Fruit fly (Drosophila melanogaster): Measurements from ENCODE around the gene GstT3.
A peak's percentile ranks its signal among the peaks of the same experiment; 100 is the strongest.

The GstT3 gene

DNA sequence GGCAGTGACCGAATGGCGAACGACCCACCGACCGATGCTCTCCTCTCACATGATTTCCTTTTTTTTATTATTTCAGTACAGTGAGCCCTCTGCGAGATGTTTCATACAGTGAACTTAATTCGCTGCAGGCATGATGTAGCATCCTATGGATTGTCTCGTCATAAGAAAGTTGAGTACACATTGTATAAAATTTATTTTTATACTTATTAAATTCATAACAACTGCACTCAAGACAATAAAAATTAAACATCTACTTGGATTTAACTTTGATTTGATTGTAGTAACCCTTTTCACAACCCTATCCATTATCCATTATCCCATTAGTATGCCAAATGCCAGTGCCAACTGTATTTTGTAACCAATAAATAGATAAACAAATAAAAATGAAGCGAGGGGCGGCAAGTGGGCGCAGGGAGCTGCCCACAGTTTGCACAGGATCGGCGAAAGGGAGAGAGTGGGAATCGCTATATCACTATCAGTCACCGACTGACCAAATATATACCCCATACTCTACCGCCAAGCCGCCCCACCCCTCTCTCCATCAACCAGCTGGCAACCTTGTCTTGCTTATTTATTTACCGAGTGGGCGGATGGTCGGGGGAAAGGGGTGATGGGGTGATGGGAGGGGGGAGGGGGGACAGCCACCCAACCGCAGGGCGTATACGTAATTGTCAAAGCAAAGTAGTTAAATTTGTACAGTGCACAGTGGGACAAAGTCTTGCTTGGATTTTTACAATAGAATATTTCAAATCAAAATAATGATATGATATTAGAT is 15.7 kb downstream of the GstT3 start (continued):
- TF ChIP-seq Ets96B (tag; optimal IDR thresholded peaks at IDR 0.05) (peak; percentile 60), CG4318 (GFP tag; optimal IDR thresholded peaks at IDR 0.05) (peak; percentile 34), CG32006 (GFP tag; optimal IDR thresholded peaks at IDR 0.05) (peak; percentile 68), CG7368 (GFP tag; optimal IDR thresholded peaks at IDR 0.05) (peak; percentile 15), Sox14 (GFP tag; optimal IDR thresholded peaks at IDR 0.05) (peak; percentile 32), fkh (GFP tag; optimal IDR thresholded peaks at IDR 0.05) (peak; percentile 76), Hr39 (GFP tag; optimal IDR thresholded peaks at IDR 0.05) (peak; percentile 33), lz (GFP tag; optimal IDR thresholded peaks at IDR 0.05) (peak; percentile 44), acj6 (GFP tag; optimal IDR thresholded peaks at IDR 0.05) (peak; percentile 59), CG3032 (tag; optimal IDR thresholded peaks at IDR 0.05) (peak; percentile 62), Eip93F (GFP tag; optimal IDR thresholded peaks at IDR 0.05) (no peak), CG8119 (GFP tag; IDR thresholded peaks at IDR 0.05) (peak; percentile 69), spab (GFP tag; optimal IDR thresholded peaks at IDR 0.05) (peak; percentile 38), dac (GFP tag; optimal IDR thresholded peaks at IDR 0.05) (no peak), vri (GFP tag; optimal IDR thresholded peaks at IDR 0.05) (peak; percentile 7), Sox15 (GFP tag; optimal IDR thresholded peaks at IDR 0.05) (no peak), CG34406 (GFP tag; optimal IDR thresholded peaks at IDR 0.05) (peak; percentile 51), fd59A (GFP tag; optimal IDR thresholded peaks at IDR 0.05) (peak; percentile 49), CG6854 (GFP tag; optimal IDR thresholded peaks at IDR 0.05) (no peak), CG3919 (GFP tag; optimal IDR thresholded peaks at IDR 0.05) (peak; percentile 40), svp (GFP tag) (peak; percentile 58), CG16779 (tag; optimal IDR thresholded peaks at IDR 0.05) (peak; percentile 17), Gug (GFP tag; IDR thresholded peaks at IDR 0.05) (peak; percentile 52), CG10669 (GFP tag; optimal IDR thresholded peaks at IDR 0.05) (peak; percentile 58), fd85E (GFP tag; optimal IDR thresholded peaks at IDR 0.05) (no peak), CG11294 (GFP tag; IDR thresholded peaks at IDR 0.05) (peak; percentile 59; the same call in 1 of the 2 replicates), CG11762 (GFP tag; optimal IDR thresholded peaks at IDR 0.05; ENCODE audit: insufficient read depth) (peak; percentile 18), esn (GFP tag; optimal IDR thresholded peaks at IDR 0.05) (peak; percentile 35), Eip78C (GFP tag) (peak; percentile 81), Smox (GFP tag; optimal IDR thresholded peaks at IDR 0.05) (peak; percentile 43), Lpt (GFP tag; optimal IDR thresholded peaks at IDR 0.05) (peak; percentile 2)

DNA sequence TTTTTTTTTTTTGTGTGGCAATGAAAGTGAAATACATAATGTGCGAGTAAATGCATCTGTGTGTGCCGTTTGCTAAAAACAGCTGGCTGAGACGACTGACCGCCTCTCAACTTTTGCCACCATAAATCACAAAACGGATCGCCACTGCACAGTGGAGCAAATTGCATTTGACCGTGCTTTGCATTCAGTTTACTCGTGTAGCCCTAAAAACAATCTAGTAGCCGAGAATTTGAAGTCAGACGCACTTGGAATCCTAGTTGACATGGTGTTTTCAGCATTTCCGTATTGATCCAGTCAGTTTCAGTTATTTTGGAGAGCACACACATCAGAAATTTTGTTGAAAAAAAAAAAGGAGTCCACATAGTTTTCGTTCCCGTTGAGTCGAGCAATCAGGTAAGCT is 18.6 kb downstream of the GstT3 start, which contains the start of gene CG15461:
Gene CG15461, plus strand, starts transcription at position 301 of the 400 bp plus-strand sequence.
- TF ChIP-seq Hr38 (GFP tag; optimal IDR thresholded peaks at IDR 0.05) (no peak), CG4318 (GFP tag; optimal IDR thresholded peaks at IDR 0.05) (no peak), Hr39 (GFP tag; optimal IDR thresholded peaks at IDR 0.05) (no peak), fd85E (GFP tag; optimal IDR thresholded peaks at IDR 0.05) (no peak), net (GFP tag; optimal IDR thresholded peaks at IDR 0.05) (no peak), CG10631 (GFP tag; optimal IDR thresholded peaks at IDR 0.05) (no peak), Hr4 (GFP tag; optimal IDR thresholded peaks at IDR 0.05) (no peak), CG15336 (GFP tag; IDR thresholded peaks at IDR 0.05) (no peak), CG6854 (GFP tag; optimal IDR thresholded peaks at IDR 0.05) (no peak), CG32006 (GFP tag; optimal IDR thresholded peaks at IDR 0.05) (peak; percentile 36), CG8119 (GFP tag; IDR thresholded peaks at IDR 0.05) (0 out of 3 replicates have a peak, but pooled peaks have one; percentile 22), pdm3 (GFP tag; optimal IDR thresholded peaks at IDR 0.05) (no peak), CG9139 (GFP tag; optimal IDR thresholded peaks at IDR 0.05) (no peak), Eip78C (GFP tag) (peak; percentile 23), vri (GFP tag; optimal IDR thresholded peaks at IDR 0.05) (no peak)

DNA sequence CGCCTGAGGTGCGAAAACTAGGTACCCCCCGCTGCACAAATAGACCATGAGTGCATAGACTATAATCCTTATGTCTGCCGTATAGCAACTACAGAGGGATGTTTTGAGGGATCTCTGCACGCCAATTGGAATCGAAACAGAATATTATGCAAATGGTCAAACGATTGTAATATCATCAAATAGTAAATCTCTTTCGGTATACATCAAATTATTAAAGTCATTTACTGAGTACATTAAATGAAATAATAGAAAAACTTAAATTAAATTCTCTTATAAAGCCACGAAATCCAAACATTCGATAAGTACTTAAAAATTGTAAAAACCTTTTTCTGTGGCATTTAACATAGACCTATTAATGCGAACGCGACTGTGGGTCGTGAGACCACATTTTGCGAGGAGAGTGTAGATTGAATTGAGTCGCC is 21.5 kb downstream of the GstT3 start:
- TF ChIP-seq Sox102F (GFP tag; optimal IDR thresholded peaks at IDR 0.05) (peak; percentile 57), pdm3 (GFP tag; optimal IDR thresholded peaks at IDR 0.05) (peak; percentile 76), Eip78C (GFP tag) (peak; percentile 96), CG11762 (GFP tag; optimal IDR thresholded peaks at IDR 0.05; ENCODE audit: insufficient read depth) (peak; percentile 58), dsx (GFP tag; optimal IDR thresholded peaks at IDR 0.05; ENCODE audit: poor library complexity, severe bottlenecking) (peak; percentile 51), spab (GFP tag; optimal IDR thresholded peaks at IDR 0.05) (peak; percentile 76), CG9139 (GFP tag; optimal IDR thresholded peaks at IDR 0.05) (peak; percentile 35), fd59A (GFP tag; optimal IDR thresholded peaks at IDR 0.05) (peak; percentile 61), topi (GFP tag; optimal IDR thresholded peaks at IDR 0.05) (peak; percentile 80), CG6808 (GFP tag; optimal IDR thresholded peaks at IDR 0.05) (peak; percentile 82), Sox15 (GFP tag; optimal IDR thresholded peaks at IDR 0.05) (peak; percentile 66), CG11902 (GFP tag; optimal IDR thresholded peaks at IDR 0.05) (peak; percentile 69), CG10631 (GFP tag; optimal IDR thresholded peaks at IDR 0.05) (peak; percentile 62), Ets21C (GFP tag; optimal IDR thresholded peaks at IDR 0.05) (peak; percentile 28), CG32006 (GFP tag; optimal IDR thresholded peaks at IDR 0.05) (peak; percentile 90), CG8319 (GFP tag; optimal IDR thresholded peaks at IDR 0.05) (peak; percentile 61), fd85E (GFP tag; optimal IDR thresholded peaks at IDR 0.05) (peak; percentile 20), Hr38 (GFP tag; optimal IDR thresholded peaks at IDR 0.05) (no peak), CG6276 (GFP tag; optimal IDR thresholded peaks at IDR 0.05) (peak; percentile 87)
